Fruit fly (Drosophila melanogaster): ENCODE measurements around the gene t-cup.
A peak's percentile ranks its signal among the peaks of the same experiment; 100 is the strongest.

The t-cup gene

DNA sequence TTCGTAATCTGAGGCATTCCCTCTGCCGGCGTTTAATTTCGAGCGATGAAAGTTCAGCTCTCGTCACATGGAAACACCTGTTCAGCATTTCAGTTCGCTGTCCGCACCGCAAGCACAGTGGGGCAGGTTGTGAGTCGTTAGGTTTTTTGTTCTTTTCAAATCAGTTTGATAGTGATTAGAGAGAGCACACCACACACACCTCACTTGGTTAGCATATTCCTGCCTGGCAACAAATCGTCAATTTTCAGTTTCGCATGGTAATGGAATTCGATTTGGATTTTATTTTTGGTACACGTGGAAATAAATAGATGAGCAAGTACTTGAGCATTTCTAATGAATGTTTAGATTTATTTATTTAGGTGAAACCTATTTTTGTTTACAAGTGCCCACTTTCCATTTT is 31.2 kb upstream of the t-cup start:
- TF ChIP-seq Camta (GFP tag; optimal IDR thresholded peaks at IDR 0.05) (no peak), CG3995 (GFP tag; optimal IDR thresholded peaks at IDR 0.05) (no peak), CG2199 (GFP tag; IDR thresholded peaks at IDR 0.05) (peak; percentile 17; the same call in 1 of the 3 replicates), CG9932 (GFP tag; IDR thresholded peaks at IDR 0.05) (peak; percentile 44), CG8290 (GFP tag; optimal IDR thresholded peaks at IDR 0.05) (no peak), CG8290 (tag; optimal IDR thresholded peaks at IDR 0.05) (peak in 1 of 2 experiments; percentile 39), hkb (optimal IDR thresholded peaks at IDR 0.05) (no peak), hkb (GFP tag; IDR thresholded peaks at IDR 0.05) (no peak), HmgZ (tag; optimal IDR thresholded peaks at IDR 0.05) (peak; percentile 1), Atf6 (GFP tag; IDR thresholded peaks at IDR 0.05) (no peak), exex (tag; optimal IDR thresholded peaks at IDR 0.05) (peak; percentile 17), dati (GFP tag; IDR thresholded peaks at IDR 0.05) (0 out of 2 replicates have a peak, but pooled peaks have one; percentile 16), chif (GFP tag; optimal IDR thresholded peaks at IDR 0.05) (peak in 1 of 2 experiments; percentile 44), jumu (GFP tag; optimal IDR thresholded peaks at IDR 0.05) (no peak), CG6683 (GFP tag; optimal IDR thresholded peaks at IDR 0.05) (no peak), sens (GFP tag) (peak; percentile 78), CG2120 (GFP tag; optimal IDR thresholded peaks at IDR 0.05) (peak; percentile 5), Lhr (GFP tag; optimal IDR thresholded peaks at IDR 0.05) (no peak), sob (GFP tag; IDR thresholded peaks at IDR 0.05) (0 out of 2 replicates have a peak, but pooled peaks have one; percentile 20), ken (GFP tag; IDR thresholded peaks at IDR 0.05) (no peak), CG4328 (GFP tag; optimal IDR thresholded peaks at IDR 0.05) (no peak), wor (GFP tag; IDR thresholded peaks at IDR 0.05) (no peak), CG18599 (GFP tag; optimal IDR thresholded peaks at IDR 0.05) (peak; percentile 10), bab2 (GFP tag; optimal IDR thresholded peaks at IDR 0.05) (no peak), Ada2b (GFP tag; IDR thresholded peaks at IDR 0.05) (no peak), unc-4 (GFP tag; IDR thresholded peaks at IDR 0.05; ENCODE audit: partially characterized antibody) (no peak), gem (tag; optimal IDR thresholded peaks at IDR 0.05) (peak; percentile 3), D19A (tag; optimal IDR thresholded peaks at IDR 0.05) (no peak), sd (tag; optimal IDR thresholded peaks at IDR 0.05) (peak; percentile 20), Med (GFP tag) (peak; percentile 80), lilli (GFP tag; optimal IDR thresholded peaks at IDR 0.05) (peak; percentile 24), Mes4 (GFP tag; optimal IDR thresholded peaks at IDR 0.05) (no peak), Drgx (GFP tag; IDR thresholded peaks at IDR 0.05) (no peak), Meics (GFP tag; optimal IDR thresholded peaks at IDR 0.05) (peak; percentile 6), vvl (GFP tag; IDR thresholded peaks at IDR 0.05) (0 out of 2 replicates have a peak, but pooled peaks have one; percentile 14), kah (GFP tag; optimal IDR thresholded peaks at IDR 0.05) (peak; percentile 71), Rfx (GFP tag; IDR thresholded peaks at IDR 0.05) (0 out of 2 replicates have a peak, but pooled peaks have one; percentile 29), CG4404 (GFP tag; IDR thresholded peaks at IDR 0.05) (0 out of 2 replicates have a peak, but pooled peaks have one; percentile 10), row (GFP tag; IDR thresholded peaks at IDR 0.05) (0 out of 3 replicates have a peak, but pooled peaks have one; percentile 19), sug (tag; optimal IDR thresholded peaks at IDR 0.05) (peak; percentile 37), CG11247 (GFP tag; IDR thresholded peaks at IDR 0.05) (peak; percentile 28; the same call in 1 of the 2 replicates), so (GFP tag; IDR thresholded peaks at IDR 0.05) (0 out of 3 replicates have a peak, but pooled peaks have one; percentile 13), CG32532 (GFP tag; IDR thresholded peaks at IDR 0.05) (peak; percentile 27; the same call in 1 of the 2 replicates), Blimp-1 (GFP tag; optimal IDR thresholded peaks at IDR 0.05) (peak; percentile 19), CG4282 (GFP tag; optimal IDR thresholded peaks at IDR 0.05) (no peak), Lim3 (GFP tag; IDR thresholded peaks at IDR 0.05) (no peak), twi (tag; optimal IDR thresholded peaks at IDR 0.05) (no peak)
